Fruit fly (Drosophila melanogaster): ENCODE measurements around the gene Nt5a.

Gene Nt5a

DNA sequence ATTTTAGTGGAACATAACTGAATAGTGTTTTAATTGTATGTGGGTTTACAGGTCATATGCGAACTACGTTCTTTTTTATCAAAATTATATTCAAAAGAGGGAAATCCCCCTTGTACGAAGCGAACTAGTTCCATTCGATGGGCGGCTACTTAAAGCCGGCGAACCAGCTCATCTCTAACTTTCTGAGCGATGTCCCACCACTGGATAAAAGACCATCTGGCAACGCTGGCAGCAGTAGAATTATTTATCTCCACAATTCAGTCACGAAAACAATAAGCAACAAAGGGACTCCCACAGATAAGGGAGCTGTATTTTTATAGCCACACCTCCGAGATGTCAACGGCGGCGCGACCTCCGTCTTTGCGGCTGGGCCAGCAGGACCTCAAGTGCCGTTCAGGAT is 11.5 kb downstream of the Nt5a start, which contains the start of gene Rabex-5:
Gene Rabex-5, plus strand, starts transcription at position 221 of the 400 bp plus-strand sequence.
- TF ChIP-seq Rel (GFP tag; optimal IDR thresholded peaks at IDR 0.05) = no peak
- TF ChIP-seq Rel (tag; optimal IDR thresholded peaks at IDR 0.05) = peak; percentile 100
- TF ChIP-seq foxo (GFP tag; optimal IDR thresholded peaks at IDR 0.05) = peak in 1 of 2 experiments; percentile 43
- TF ChIP-seq rgr (GFP tag; optimal IDR thresholded peaks at IDR 0.05) = peak; percentile 28
- peak; percentile 33 for TF ChIP-seq HLH106 (tag; optimal IDR thresholded peaks at IDR 0.05)
- no peak for TF ChIP-seq sv (GFP tag; optimal IDR thresholded peaks at IDR 0.05)
- TF ChIP-seq lola (GFP tag; optimal IDR thresholded peaks at IDR 0.05) = no peak
- TF ChIP-seq ey (GFP tag; optimal IDR thresholded peaks at IDR 0.05) = peak; percentile 16
- peak; percentile 18 for TF ChIP-seq Hr83 (GFP tag; optimal IDR thresholded peaks at IDR 0.05; ENCODE audit: poor library complexity, severe bottlenecking)
- peak; percentile 55 for TF ChIP-seq woc (GFP tag; optimal IDR thresholded peaks at IDR 0.05)

DNA sequence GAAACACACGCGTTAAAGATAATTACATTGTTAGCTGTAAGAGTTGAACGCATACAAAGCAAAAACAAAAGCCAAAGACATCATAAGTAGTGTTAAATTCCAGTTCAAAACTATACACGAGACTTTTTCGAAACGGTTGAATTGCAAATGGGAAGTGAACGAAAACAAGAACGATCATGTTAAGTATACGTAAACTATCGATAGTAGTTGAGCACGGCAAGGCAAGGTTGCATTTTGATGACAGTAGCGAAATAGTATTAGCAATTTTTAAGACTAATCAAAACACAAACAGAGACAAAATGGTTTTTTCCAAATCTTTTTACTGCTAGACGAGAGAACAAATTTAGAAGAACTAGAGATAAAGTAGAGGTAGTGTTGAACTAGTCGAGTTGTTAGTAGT is 12.4 kb downstream of the Nt5a start:
- TF ChIP-seq Jra (GFP tag; optimal IDR thresholded peaks at IDR 0.05) = no peak
- TF ChIP-seq Dfd (GFP tag; optimal IDR thresholded peaks at IDR 0.05) = no peak
- TF ChIP-seq CrebA (GFP tag; optimal IDR thresholded peaks at IDR 0.05; ENCODE audit: borderline replicate concordance) = no peak
- TF ChIP-seq pan (optimal IDR thresholded peaks at IDR 0.05) = no peak
- TF ChIP-seq CG32264 (GFP tag; optimal IDR thresholded peaks at IDR 0.05) = no peak
- no peak for TF ChIP-seq h (GFP tag; optimal IDR thresholded peaks at IDR 0.05)
- TF ChIP-seq Sp1 (GFP tag; optimal IDR thresholded peaks at IDR 0.05) = no peak

DNA sequence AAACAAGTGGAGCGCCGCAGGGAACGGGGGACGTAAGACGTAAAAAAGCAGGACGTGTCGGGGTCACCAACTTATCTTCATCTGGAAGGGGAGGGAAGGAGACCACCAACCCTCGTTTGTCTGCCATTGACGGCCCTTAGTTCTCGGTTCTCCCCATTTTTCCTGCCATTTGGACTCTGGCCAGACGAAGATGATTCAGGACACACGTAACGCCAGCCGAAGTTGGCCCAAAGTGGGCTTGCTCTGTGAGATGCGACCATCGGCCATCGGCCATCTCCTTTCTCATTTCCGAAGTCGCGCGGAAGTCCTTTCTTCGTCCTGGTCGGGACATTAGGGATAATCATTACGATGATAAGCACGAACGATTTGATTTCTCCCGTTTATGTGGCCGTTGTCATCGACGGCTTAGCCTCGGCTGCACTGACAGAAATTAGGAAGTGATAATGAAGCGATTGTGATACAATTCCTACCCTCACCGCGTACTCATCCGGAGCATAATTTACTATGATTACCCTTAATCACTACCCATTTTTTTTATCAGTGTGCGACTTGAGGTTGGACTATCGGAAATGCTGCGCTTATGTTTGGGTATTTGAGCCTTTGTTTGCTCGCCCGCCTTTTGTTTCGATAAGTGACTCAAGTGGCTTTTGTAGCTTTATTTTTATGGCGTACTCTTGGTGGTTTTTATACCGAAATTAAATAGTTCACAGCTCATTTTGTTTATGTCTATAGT is 26.2 kb downstream of the Nt5a start:
- TF ChIP-seq psq (GFP tag; optimal IDR thresholded peaks at IDR 0.05) (no peak), Myc (optimal IDR thresholded peaks at IDR 0.05) (no peak), Vsx2 (GFP tag; optimal IDR thresholded peaks at IDR 0.05; ENCODE audit: partially characterized antibody) (no peak)

DNA sequence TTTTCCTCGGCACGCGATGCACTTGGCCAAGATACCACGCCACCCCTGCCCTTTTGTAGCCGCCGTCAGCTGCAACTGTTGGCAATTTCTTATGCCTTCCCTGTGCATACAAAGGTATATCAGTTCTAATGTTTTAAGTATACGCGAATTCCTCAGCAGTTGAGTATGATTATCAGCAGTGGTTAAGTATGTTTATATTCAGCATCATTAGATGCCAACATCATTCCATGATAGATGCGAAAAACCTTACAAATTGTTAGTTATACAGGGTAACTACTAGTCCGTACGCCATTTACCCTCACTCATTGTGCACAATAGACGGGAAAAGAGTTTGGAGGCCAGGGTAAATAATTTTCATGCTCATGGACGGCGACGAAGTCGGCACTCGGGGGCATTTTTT is 27.5 kb downstream of the Nt5a start:
- TF ChIP-seq ey (GFP tag; optimal IDR thresholded peaks at IDR 0.05) = peak; percentile 18
- no peak for TF ChIP-seq Rel (GFP tag; optimal IDR thresholded peaks at IDR 0.05)
- TF ChIP-seq Rel (tag; optimal IDR thresholded peaks at IDR 0.05) = no peak

DNA sequence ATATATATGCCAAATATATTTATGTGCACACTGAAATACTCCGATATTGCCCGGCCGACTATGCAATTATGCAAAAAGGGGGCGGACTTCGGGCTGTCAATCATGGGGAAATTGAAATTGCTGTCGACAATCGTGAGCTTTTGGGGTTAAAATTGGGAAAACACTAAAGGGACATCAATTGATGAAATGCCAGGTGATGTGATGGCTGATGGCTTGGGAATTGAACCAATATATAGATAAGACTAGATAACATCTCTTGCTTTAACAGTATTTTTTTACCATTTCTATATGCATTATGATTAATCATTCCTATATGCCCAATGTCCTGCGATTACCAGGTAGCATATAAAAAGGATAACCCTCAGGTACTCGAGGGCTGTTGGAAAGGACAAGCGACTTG is 29.3 kb downstream of the Nt5a start:
- no peak for TF ChIP-seq OdsH (GFP tag; optimal IDR thresholded peaks at IDR 0.05)
- no peak for TF ChIP-seq ey (GFP tag; optimal IDR thresholded peaks at IDR 0.05)
- no peak for TF ChIP-seq rgr (GFP tag; optimal IDR thresholded peaks at IDR 0.05)
- TF ChIP-seq woc (GFP tag; optimal IDR thresholded peaks at IDR 0.05) = no peak
- TF ChIP-seq h (GFP tag; optimal IDR thresholded peaks at IDR 0.05) = no peak
- no peak for TF ChIP-seq Hr78 (GFP tag; optimal IDR thresholded peaks at IDR 0.05)
- TF ChIP-seq Jra (GFP tag; optimal IDR thresholded peaks at IDR 0.05) = no peak
- no peak for TF ChIP-seq GATAd (GFP tag; optimal IDR thresholded peaks at IDR 0.05)
- no peak for TF ChIP-seq lola (GFP tag; optimal IDR thresholded peaks at IDR 0.05)
- no peak for TF ChIP-seq dmrt93B (GFP tag; optimal IDR thresholded peaks at IDR 0.05)
- TF ChIP-seq pan (optimal IDR thresholded peaks at IDR 0.05) = no peak
- no peak for TF ChIP-seq jim (GFP tag; optimal IDR thresholded peaks at IDR 0.05)
- TF ChIP-seq Hr83 (GFP tag; optimal IDR thresholded peaks at IDR 0.05; ENCODE audit: poor library complexity, severe bottlenecking) = no peak

DNA sequence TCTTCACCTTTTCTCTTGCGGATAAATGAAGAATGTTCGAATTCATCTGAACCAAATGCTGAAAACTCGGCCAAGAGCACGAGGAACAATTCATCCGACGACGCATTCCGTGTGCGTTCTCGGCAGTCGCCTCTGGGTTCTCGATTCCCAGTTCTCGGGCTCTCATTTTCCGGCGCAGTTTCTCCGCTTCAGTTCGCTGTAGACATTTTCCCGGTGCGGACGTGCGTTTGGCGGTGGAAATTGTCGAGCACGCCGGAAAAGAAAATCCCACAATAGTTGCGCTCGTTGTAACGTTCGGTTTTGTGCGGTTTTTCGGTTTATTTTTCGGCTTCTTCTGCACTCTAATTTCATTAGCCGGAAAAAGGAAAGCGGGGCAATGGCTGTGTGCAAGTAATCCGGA is 31.5 kb downstream of the Nt5a start, which contains the start of gene CG32333:
Gene CG32333, plus strand, starts transcription at position 190 of the 400 bp plus-strand sequence.
- TF ChIP-seq fru (GFP tag; optimal IDR thresholded peaks at IDR 0.05) (no peak), sv (GFP tag; optimal IDR thresholded peaks at IDR 0.05) (no peak), jim (GFP tag; optimal IDR thresholded peaks at IDR 0.05) (no peak), sage (GFP tag; optimal IDR thresholded peaks at IDR 0.05) (no peak), tai (GFP tag; optimal IDR thresholded peaks at IDR 0.05) (no peak), Mio (GFP tag; optimal IDR thresholded peaks at IDR 0.05) (no peak), psq (GFP tag; optimal IDR thresholded peaks at IDR 0.05) (no peak), usp (GFP tag; optimal IDR thresholded peaks at IDR 0.05) (no peak), CG9705 (GFP tag; optimal IDR thresholded peaks at IDR 0.05) (no peak), h (GFP tag; optimal IDR thresholded peaks at IDR 0.05) (no peak), Dif (GFP tag; optimal IDR thresholded peaks at IDR 0.05; ENCODE audit: partially characterized antibody) (no peak), Vsx2 (GFP tag; optimal IDR thresholded peaks at IDR 0.05; ENCODE audit: partially characterized antibody) (no peak), br (GFP tag; optimal IDR thresholded peaks at IDR 0.05) (no peak)
